Fruit fly (Drosophila melanogaster): ENCODE data around the gene CG12693.

CG12693 gene

DNA sequence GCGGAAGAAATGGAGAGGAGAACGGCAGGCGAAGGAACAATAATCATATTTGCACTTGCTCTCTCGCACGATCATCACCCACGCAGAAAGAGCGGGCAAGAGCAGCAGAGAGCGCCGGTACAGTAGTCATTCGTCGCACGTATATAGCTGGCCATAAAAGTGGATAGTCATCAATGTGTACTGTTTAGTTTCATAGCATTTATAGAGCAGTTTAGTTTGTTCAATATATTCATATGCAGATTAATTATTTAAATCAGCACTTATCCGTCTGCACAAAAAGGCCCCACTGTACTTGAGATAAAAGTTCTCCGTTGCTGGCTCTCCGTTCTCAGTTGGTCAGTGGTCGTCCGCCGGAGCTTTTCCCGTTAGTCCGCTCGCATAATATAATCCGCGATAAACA lies 4.5 kb downstream of the CG12693 start (continued):
- TF ChIP-seq CG3838 (GFP tag; optimal IDR thresholded peaks at IDR 0.05): peak; percentile 94
- TF ChIP-seq Nf-YC (tag; optimal IDR thresholded peaks at IDR 0.05): peak; percentile 92
- peak; percentile 94 for TF ChIP-seq CG7987 (GFP tag; optimal IDR thresholded peaks at IDR 0.05)
- peak; percentile 95 for TF ChIP-seq phol (tag; optimal IDR thresholded peaks at IDR 0.05)
- TF ChIP-seq CG7556 (GFP tag; optimal IDR thresholded peaks at IDR 0.05): peak; percentile 96
- peak; percentile 90 for TF ChIP-seq CG3163 (GFP tag; optimal IDR thresholded peaks at IDR 0.05)
- TF ChIP-seq Hmx (GFP tag; optimal IDR thresholded peaks at IDR 0.05): peak; percentile 95
- peak; percentile 98 for TF ChIP-seq CG12659 (GFP tag; optimal IDR thresholded peaks at IDR 0.05)
- TF ChIP-seq pros (GFP tag; optimal IDR thresholded peaks at IDR 0.05): peak; percentile 19
- TF ChIP-seq ewg (GFP tag; optimal IDR thresholded peaks at IDR 0.05): peak; percentile 94
- TF ChIP-seq slbo (GFP tag; IDR thresholded peaks at IDR 0.05): peak; percentile 100
- TF ChIP-seq CG7928 (GFP tag; optimal IDR thresholded peaks at IDR 0.05): peak; percentile 85
- TF ChIP-seq Doc3 (GFP tag; IDR thresholded peaks at IDR 0.05; ENCODE audit: partially characterized antibody): no peak
- TF ChIP-seq chm (GFP tag; IDR thresholded peaks at IDR 0.05): peak; percentile 98
- TF ChIP-seq Gug (GFP tag; IDR thresholded peaks at IDR 0.05): peak; percentile 99
- peak; percentile 98 for TF ChIP-seq Xrp1 (GFP tag; IDR thresholded peaks at IDR 0.05)
- TF ChIP-seq lola (GFP tag; optimal IDR thresholded peaks at IDR 0.05): peak in 1 of 3 experiments; percentile 78
- peak; percentile 95 for TF ChIP-seq Blimp-1 (GFP tag; optimal IDR thresholded peaks at IDR 0.05)
- TF ChIP-seq CTCF (GFP tag; optimal IDR thresholded peaks at IDR 0.05): peak; percentile 60
- no peak for TF ChIP-seq h (optimal IDR thresholded peaks at IDR 0.05)
- TF ChIP-seq MESR4 (GFP tag; optimal IDR thresholded peaks at IDR 0.05): peak; percentile 65
- peak; percentile 99 for TF ChIP-seq sob (GFP tag; IDR thresholded peaks at IDR 0.05)
- TF ChIP-seq Optix (GFP tag; IDR thresholded peaks at IDR 0.05): peak; percentile 98
- TF ChIP-seq CG17802 (tag; optimal IDR thresholded peaks at IDR 0.05): peak; percentile 88
- TF ChIP-seq CG9797 (GFP tag; optimal IDR thresholded peaks at IDR 0.05): peak; percentile 43
- peak; percentile 85 for TF ChIP-seq Lhr (GFP tag; optimal IDR thresholded peaks at IDR 0.05)
- TF ChIP-seq jumu (GFP tag; optimal IDR thresholded peaks at IDR 0.05): peak; percentile 98
- TF ChIP-seq jigr1 (GFP tag; IDR thresholded peaks at IDR 0.05): peak; percentile 95
- no peak for TF ChIP-seq inv (GFP tag; IDR thresholded peaks at IDR 0.05; ENCODE audit: partially characterized antibody)
- TF ChIP-seq CG2199 (GFP tag; IDR thresholded peaks at IDR 0.05): peak; percentile 98
- peak; percentile 95 for TF ChIP-seq gcm2 (GFP tag; optimal IDR thresholded peaks at IDR 0.05)
- peak; percentile 99 for TF ChIP-seq HmgZ (tag; optimal IDR thresholded peaks at IDR 0.05)
- peak; percentile 98 for TF ChIP-seq fu2 (GFP tag; optimal IDR thresholded peaks at IDR 0.05)
- peak; percentile 98 for TF ChIP-seq stc (GFP tag; IDR thresholded peaks at IDR 0.05)
- peak; percentile 99 for TF ChIP-seq lmd (GFP tag; IDR thresholded peaks at IDR 0.05)
- TF ChIP-seq D (optimal IDR thresholded peaks at IDR 0.05): no peak
- peak; percentile 92 for TF ChIP-seq D (GFP tag; optimal IDR thresholded peaks at IDR 0.05)
- peak; percentile 79 for TF ChIP-seq trem (tag; optimal IDR thresholded peaks at IDR 0.05)
- TF ChIP-seq CG1602 (GFP tag; optimal IDR thresholded peaks at IDR 0.05): peak; percentile 97
- no peak for TF ChIP-seq tna (GFP tag; IDR thresholded peaks at IDR 0.05; ENCODE audit: partially characterized antibody)
- peak; percentile 95 for TF ChIP-seq CG8765 (GFP tag; IDR thresholded peaks at IDR 0.05)
- peak; percentile 98 for TF ChIP-seq BtbVII (GFP tag; optimal IDR thresholded peaks at IDR 0.05)
- TF ChIP-seq pnt (GFP tag; optimal IDR thresholded peaks at IDR 0.05): peak; percentile 97
- peak; percentile 98 for TF ChIP-seq schlank (tag; optimal IDR thresholded peaks at IDR 0.05)
- TF ChIP-seq ac (GFP tag; optimal IDR thresholded peaks at IDR 0.05): peak; percentile 78
- TF ChIP-seq ssp (GFP tag; IDR thresholded peaks at IDR 0.05): peak; percentile 94
- TF ChIP-seq da (GFP tag; optimal IDR thresholded peaks at IDR 0.05): peak; percentile 92
- peak; percentile 98 for TF ChIP-seq CG12744 (GFP tag; optimal IDR thresholded peaks at IDR 0.05)
- TF ChIP-seq sug (tag; optimal IDR thresholded peaks at IDR 0.05): peak; percentile 98
- TF ChIP-seq al (GFP tag; IDR thresholded peaks at IDR 0.05): peak; percentile 99
- peak; percentile 24 for TF ChIP-seq BEAF-32 (GFP tag; optimal IDR thresholded peaks at IDR 0.05)
- no peak for TF ChIP-seq CG42726 (GFP tag; IDR thresholded peaks at IDR 0.05; ENCODE audit: partially characterized antibody)
